Worm (Caenorhabditis elegans) whole organism, mixed stage, embryonic: ENCODE results near the gene R10E4.6.

Experiments used
- lsy-2 ChIP-seq: fragments of 150-350 bp; optimal IDR thresholded peaks from 2 replicates; lab custom pipeline; 2014; ENCODE audit warnings: missing biosample characterization, missing genetic modification characterization
- nhr-12 ChIP-seq: fragments of 150-350 bp; optimal IDR thresholded peaks from 2 replicates; lab custom pipeline; 2014; ENCODE audit warnings: missing biosample characterization, missing genetic modification characterization
- sem-2 ChIP-seq: fragments of 200-800 bp; sonication (Bioruptor generic); optimal IDR thresholded peaks from 2 replicates; lab custom pipeline; 2018; ENCODE audit warnings: mild to moderate bottlenecking, missing genetic modification characterization, missing compliant biosample characterization

DNA sequence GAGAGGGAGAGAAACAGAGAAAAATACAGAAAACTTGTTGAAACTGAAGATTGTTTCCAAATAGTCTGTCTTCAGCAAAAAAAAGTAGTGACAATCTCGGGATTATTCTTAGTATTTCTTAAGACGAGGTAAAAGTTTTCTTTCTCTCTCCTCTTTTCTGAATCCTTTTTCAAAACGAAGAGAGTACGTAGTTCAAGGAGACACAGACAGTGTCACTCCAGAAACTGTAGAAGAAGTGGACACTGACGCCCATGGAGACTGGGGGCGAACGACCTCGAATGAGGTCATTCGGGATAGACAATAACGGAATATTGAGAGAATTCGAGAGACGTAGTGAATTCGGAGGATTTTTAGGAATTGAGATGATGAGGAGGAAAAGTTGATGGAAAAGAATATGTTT is 37.8 kb downstream of the R10E4.6 start, which contains the start of gene gly-6:
- TF ChIP-seq nhr-12, result no peak
- TF ChIP-seq lsy-2 (tag; lab: Kevin White, UChicago), result no peak
- no peak for TF ChIP-seq sem-2 (GFP tag; lab: Kevin White, UChicago)
